Worm (Caenorhabditis elegans): ENCODE results near the gene K09H11.4.

DNA sequence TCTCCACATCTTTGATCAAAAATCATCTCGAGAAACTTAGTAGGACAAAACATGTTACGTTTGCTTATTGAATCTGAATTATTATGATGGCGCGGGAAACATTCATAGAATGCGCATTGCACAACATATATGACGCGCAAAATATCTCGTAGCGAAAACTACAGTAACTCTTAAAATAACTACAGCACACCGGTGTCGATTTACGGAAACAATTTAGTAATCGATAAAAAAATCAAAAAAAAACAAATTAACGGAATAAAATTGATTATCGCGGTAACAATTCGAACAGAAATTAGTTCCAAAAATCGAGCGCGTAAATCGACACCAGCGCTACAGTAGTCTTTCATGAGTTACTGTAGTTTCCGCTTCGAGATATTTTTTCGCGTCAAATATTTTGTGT, 4.3 kb downstream of the K09H11.4 start:
- TF ChIP-seq ceh-45 (GFP tag; IDR thresholded peaks at IDR 0.05) (no peak), ama-1 (optimal IDR thresholded peaks at IDR 0.05) (no peak), hlh-30 (tag; optimal IDR thresholded peaks at IDR 0.05; ENCODE audit: insufficient read depth) (no peak), syd-9 (tag; optimal IDR thresholded peaks at IDR 0.05) (no peak), gmeb-2 (tag; optimal IDR thresholded peaks at IDR 0.05) (no peak), madf-2 (tag; optimal IDR thresholded peaks at IDR 0.05) (no peak), K09A11.1 (tag; optimal IDR thresholded peaks at IDR 0.05; ENCODE audit: insufficient read depth) (no peak), pqm-1 (tag; optimal IDR thresholded peaks at IDR 0.05) (no peak), pha-4 (tag; optimal IDR thresholded peaks at IDR 0.05) (no peak), che-1 (tag; optimal IDR thresholded peaks at IDR 0.05) (no peak)

All from whole organism, late embryonic.